Worm (Caenorhabditis elegans) whole organism, dauer: ENCODE data around the gene C18F10.7.

Source experiments
- unc-62 ChIP-seq: sonication (generic microtip); optimal IDR thresholded peaks from 2 replicates; lab custom pipeline; 2017; ENCODE audit warnings: missing biosample characterization, missing genetic modification reagents, missing genetic modification characterization

Gene C18F10.7

ce11 chrIII:6251511-6251910, 26.6 kb downstream of the C18F10.7 start, which contains the start of gene amdh-1:
amdh-1 (plus strand) TSS chrIII:6251811.
- TF ChIP-seq unc-62 (GFP tag; lab: Kevin White, UChicago) = no peak

ce11 chrIII:6248064-6248687, 30.0 kb downstream of the C18F10.7 start, which contains the start of the genes gen-1 and stt-3:
gen-1 (minus strand) TSS chrIII:6248158.
stt-3 (plus strand) TSS chrIII:6248637.
- no peak for TF ChIP-seq unc-62 (GFP tag; lab: Kevin White, UChicago)

DNA sequence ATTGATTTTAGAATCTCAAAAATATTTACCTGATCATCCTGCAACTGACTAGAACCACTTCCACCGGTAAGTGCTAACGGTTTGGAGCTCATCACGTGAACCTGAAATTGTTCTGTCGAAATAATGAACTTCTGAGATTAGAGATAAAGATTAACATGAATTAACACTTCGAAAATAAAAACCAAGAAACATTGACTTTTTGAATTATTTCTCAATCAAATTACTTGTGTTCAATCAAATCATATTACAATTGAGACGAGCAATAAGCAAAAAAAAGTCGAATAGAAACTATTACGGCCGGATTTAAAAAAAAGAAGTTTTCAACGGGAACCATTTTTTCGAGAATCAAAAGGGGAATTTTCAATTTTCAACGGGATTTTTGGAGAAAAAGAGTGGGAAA, 32.4 kb downstream of the C18F10.7 start, which contains the start of gene bcas-2:
bcas-2 (minus strand) TSS at position 101 of the 400 bp plus-strand sequence.
- TF ChIP-seq unc-62 (GFP tag; lab: Kevin White, UChicago) = no peak

ce11 chrIII:6240528-6240927, 37.6 kb downstream of the C18F10.7 start, which contains the start of gene T12A2.3:
T12A2.3 (plus strand) TSS chrIII:6240828.
- TF ChIP-seq unc-62 (GFP tag; lab: Kevin White, UChicago) = no peak

DNA sequence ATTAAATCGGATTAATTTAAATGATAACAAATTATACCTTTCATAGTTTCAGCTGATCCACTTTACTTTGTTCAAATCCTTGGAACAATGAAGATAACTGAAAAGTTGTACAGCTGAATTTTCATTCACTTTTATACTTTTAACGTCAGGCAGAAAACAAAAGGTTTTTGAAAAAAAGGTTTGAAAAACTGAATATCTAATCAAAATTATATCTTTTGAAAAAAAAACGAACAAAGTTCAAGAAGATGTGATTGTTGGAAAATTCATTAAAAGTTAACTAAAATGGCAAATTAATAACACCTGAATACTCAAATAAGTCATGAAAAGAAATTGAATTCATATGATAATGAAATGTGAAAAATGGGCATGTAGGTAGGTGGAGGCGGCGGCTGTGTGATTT, 41.5 kb downstream of the C18F10.7 start, which contains the start of gene T12A2.21:
T12A2.21 (minus strand) TSS at position 101 of the 400 bp plus-strand sequence.
- TF ChIP-seq unc-62 (GFP tag; lab: Kevin White, UChicago) = no peak

DNA sequence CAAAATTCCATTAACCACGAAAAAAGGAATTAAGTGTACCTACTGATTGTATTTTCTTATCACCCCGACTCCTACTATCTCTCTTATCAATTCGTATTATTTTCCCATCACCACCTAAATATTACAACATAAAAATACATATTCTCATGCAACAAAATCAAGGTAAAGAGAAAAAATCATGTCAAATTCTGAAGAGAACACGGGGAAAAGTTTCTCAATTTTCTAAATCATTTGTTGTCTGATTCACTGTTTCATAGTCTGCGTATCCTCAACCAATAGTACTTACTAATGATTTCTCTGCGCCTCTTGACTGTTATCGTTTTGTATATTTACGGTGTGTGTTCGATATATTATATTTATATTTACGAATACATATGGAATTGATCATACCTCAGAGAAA, 46.3 kb downstream of the C18F10.7 start:
- no peak for TF ChIP-seq unc-62 (GFP tag; lab: Kevin White, UChicago)

ce11 chrIII:6230870-6231269, 47.3 kb downstream of the C18F10.7 start, which contains the start of gene esyt-2:
esyt-2 (minus strand) TSS chrIII:6230970.
- TF ChIP-seq unc-62 (GFP tag; lab: Kevin White, UChicago) = no peak
